Fruit fly (Drosophila melanogaster) whole organism, larva: ENCODE measurements around the gene spz.

ENCODE experiments used
- noc ChIP-seq: fragments of 200-800 bp; sonication (Bioruptor generic); optimal IDR thresholded peaks from 3 replicates; lab custom pipeline; 2019; ENCODE audit warnings: missing biosample characterization, mild to moderate bottlenecking, missing genetic modification characterization, moderate library complexity

spz gene

dm6 chr3R:27087549-27087948, 17.7 kb upstream of the spz start, which contains the start of gene Cpr97Ea:
Gene Cpr97Ea (minus strand): TSS chr3R:27087778.
- TF ChIP-seq noc, result no peak

- no peak for TF ChIP-seq noc
Measured at dm6 chr3R:27084528-27085052, 14.7 kb upstream of the spz start.

dm6 chr3R:27082752-27083151, 12.9 kb upstream of the spz start:
- TF ChIP-seq noc, result no peak

dm6 chr3R:27076618-27077017, 6.7 kb upstream of the spz start:
- no peak for TF ChIP-seq noc

dm6 chr3R:27075694-27076093, 5.8 kb upstream of the spz start, which contains the start of gene CG14257:
Gene CG14257 (plus strand): TSS chr3R:27075870.
- TF ChIP-seq noc, result no peak

dm6 chr3R:27070906-27071498, 1.1 kb upstream of the spz start:
- TF ChIP-seq noc, result no peak

- no peak for TF ChIP-seq noc
Measured at dm6 chr3R:27069201-27069600, 669 bp downstream of the spz start.

- no peak for TF ChIP-seq noc
Measured at dm6 chr3R:27067362-27067761, 2.5 kb downstream of the spz start.

dm6 chr3R:27065136-27065535, 4.7 kb downstream of the spz start, which contains the start of gene CG43935:
Gene CG43935 (plus strand): TSS chr3R:27065436.
- TF ChIP-seq noc, result no peak

- no peak for TF ChIP-seq noc
Measured at dm6 chr3R:27064099-27064498, 5.8 kb downstream of the spz start, which contains the start of gene Nep5. Gene Nep5 (minus strand): TSS chr3R:27064199.

- no peak for TF ChIP-seq noc
Measured at dm6 chr3R:27061916-27062315, 8.0 kb downstream of the spz start, which contains the start of gene CG34292. Gene CG34292 (plus strand): TSS chr3R:27062216.

- no peak for TF ChIP-seq noc
Measured at dm6 chr3R:27056152-27056551, 13.7 kb downstream of the spz start.

dm6 chr3R:27049549-27049948, 20.3 kb downstream of the spz start:
- TF ChIP-seq noc, result no peak

dm6 chr3R:27048561-27049270, 21.2 kb downstream of the spz start, which contains the start of gene TwdlT:
Gene TwdlT (plus strand): TSS chr3R:27049220.
- TF ChIP-seq noc, result no peak

dm6 chr3R:27040044-27040443, 29.8 kb downstream of the spz start:
- no peak for TF ChIP-seq noc

- no peak for TF ChIP-seq noc
Measured at dm6 chr3R:27033935-27034334, 35.9 kb downstream of the spz start.

- no peak for TF ChIP-seq noc
Measured at dm6 chr3R:27026009-27026408, 43.9 kb downstream of the spz start, which contains the start of gene CG6271. Gene CG6271 (minus strand): TSS chr3R:27026109.

- no peak for TF ChIP-seq noc
Measured at dm6 chr3R:27023117-27023516, 46.8 kb downstream of the spz start, which contains the start of gene CG6277. Gene CG6277 (minus strand): TSS chr3R:27023217.
